Worm (Caenorhabditis elegans): ENCODE data around the gene col-110.

DNA sequence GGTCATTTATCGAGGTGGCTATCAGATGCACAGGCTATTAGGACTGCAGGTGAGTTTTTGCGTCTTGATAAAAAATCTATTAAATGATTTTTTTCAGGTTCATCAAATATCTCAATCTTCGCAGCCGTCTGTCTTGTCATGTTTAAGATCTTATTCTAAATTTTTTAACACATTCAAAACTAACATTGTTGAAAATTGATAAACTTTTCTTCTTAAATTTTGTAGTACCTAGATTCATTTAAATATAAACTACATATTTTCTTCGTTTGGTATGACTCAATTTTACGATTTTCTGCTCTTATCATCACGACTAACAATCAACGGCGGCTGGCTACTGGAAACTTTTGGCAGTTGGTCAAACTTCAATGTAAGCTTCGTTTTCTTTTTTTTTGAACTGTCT, 6.9 kb downstream of the col-110 start, which contains the start of gene F19C7.4:
- TF ChIP-seq dpl-1 (GFP tag; optimal IDR thresholded peaks at IDR 0.05) (no peak), fkh-3 (tag; optimal IDR thresholded peaks at IDR 0.05) (no peak), pha-4 (tag; optimal IDR thresholded peaks at IDR 0.05) (no peak), T26A5.8 (tag; optimal IDR thresholded peaks at IDR 0.05) (no peak), sptf-2 (GFP tag; optimal IDR thresholded peaks at IDR 0.05) (no peak), lin-26 (GFP tag; IDR thresholded peaks at IDR 0.05) (no peak), F57A8.1 (GFP tag; optimal IDR thresholded peaks at IDR 0.05) (no peak), tbp1 (GFP tag; optimal IDR thresholded peaks at IDR 0.05) (no peak)
